Worm (Caenorhabditis elegans) whole organism, L1 larva: ENCODE data around the gene sru-37.

Source experiments
- C04F5.9 ChIP-seq: sonication (generic microtip); optimal IDR thresholded peaks from 2 replicates; lab custom pipeline; 2016; ENCODE audit warnings: missing genetic modification characterization, missing compliant biosample characterization
- C16A3.4 ChIP-seq: fragments of 150-350 bp; optimal IDR thresholded peaks from 2 replicates; lab custom pipeline; 2014; ENCODE audit warnings: missing biosample characterization, missing genetic modification characterization
- C34B4.2 ChIP-seq: sonication (generic microtip); optimal IDR thresholded peaks from 2 replicates; lab custom pipeline; 2017; ENCODE audit warnings: mild to moderate bottlenecking, missing genetic modification characterization, missing compliant biosample characterization
- F16B12.6 ChIP-seq: fragments of 150-350 bp; optimal IDR thresholded peaks from 2 replicates; lab custom pipeline; 2014; ENCODE audit warnings: missing biosample characterization, missing genetic modification characterization
- Y116A8C.19 ChIP-seq: sonication (generic microtip); optimal IDR thresholded peaks from 2 replicates; lab custom pipeline; 2016; ENCODE audit warnings: missing compliant biosample characterization, missing genetic modification characterization, borderline replicate concordance
- alr-1 ChIP-seq: fragments of 200-800 bp; sonication (Bioruptor generic); optimal IDR thresholded peaks from 2 replicates; lab custom pipeline; 2018; ENCODE audit warnings: borderline replicate concordance, mild to moderate bottlenecking, missing genetic modification characterization, missing compliant biosample characterization
- ama-1 ChIP-seq: fragments of 150-350 bp; optimal IDR thresholded peaks from 2 replicates; lab custom pipeline; 2014
- blmp-1 ChIP-seq: fragments of 150-350 bp; optimal IDR thresholded peaks from 2 replicates; lab custom pipeline; 2014; ENCODE audit warnings: missing biosample characterization, missing genetic modification characterization
- ceh-63 ChIP-seq: fragments of 200-800 bp; sonication (Bioruptor generic); optimal IDR thresholded peaks from 2 replicates; lab custom pipeline; 2018; ENCODE audit warnings: mild to moderate bottlenecking, missing genetic modification characterization, missing compliant biosample characterization
- ceh-8 ChIP-seq: fragments of 200-800 bp; sonication (Bioruptor generic); optimal IDR thresholded peaks from 2 replicates; lab custom pipeline; 2018; ENCODE audit warnings: mild to moderate bottlenecking, missing genetic modification characterization, moderate library complexity, missing compliant biosample characterization
- ceh-82 ChIP-seq, 3 experiments: fragments of 150-350 bp in 1 of 3; sonication (generic microtip) in 2 of 3; optimal IDR thresholded peaks; 2 replicates each; lab custom pipeline; 2014 to 2017; ENCODE audit warnings: missing biosample characterization in 3 of 3, missing genetic modification characterization in 3 of 3
- ceh-90 ChIP-seq: sonication (generic microtip); optimal IDR thresholded peaks from 2 replicates; lab custom pipeline; 2016; ENCODE audit warnings: missing genetic modification characterization, missing compliant biosample characterization
- efl-3 ChIP-seq: fragments of 200-800 bp; sonication (Bioruptor generic); optimal IDR thresholded peaks from 2 replicates; lab custom pipeline; 2018; ENCODE audit warnings: mild to moderate bottlenecking, missing genetic modification characterization, missing compliant biosample characterization
- egl-13 ChIP-seq: sonication (generic microtip); optimal IDR thresholded peaks from 2 replicates; lab custom pipeline; 2016; ENCODE audit warnings: missing genotype, missing genetic modification reagents, missing genetic modification characterization, missing compliant biosample characterization
- elt-3 ChIP-seq, 6 experiments: fragments of 150-350 bp in 1 of 6; sonication (generic microtip); optimal IDR thresholded peaks; 2 replicates each; lab custom pipeline; 2017 to 2018; ENCODE audit warnings: missing biosample characterization in 6 of 6, missing genetic modification characterization in 6 of 6, inconsistent platforms in 1 of 6
- fkh-10 ChIP-seq: sonication (generic microtip); optimal IDR thresholded peaks from 2 replicates; lab custom pipeline; 2017; ENCODE audit warnings: missing biosample characterization, missing genetic modification reagents, missing genetic modification characterization
- fkh-4 ChIP-seq: sonication (generic microtip); optimal IDR thresholded peaks from 2 replicates; lab custom pipeline; 2016; ENCODE audit warnings: missing compliant biosample characterization, missing genetic modification characterization, borderline replicate concordance
- fos-1 ChIP-seq: fragments of 150-350 bp; optimal IDR thresholded peaks from 2 replicates; lab custom pipeline; 2014; ENCODE audit warnings: missing biosample characterization, missing genetic modification characterization
- grh-1 ChIP-seq: fragments of 200-800 bp; sonication (Bioruptor generic); IDR thresholded peaks from 2 replicates; pipeline ENCODE4 v1.3.6; 2022; ENCODE audit warnings: missing genetic modification reagents, missing genetic modification characterization, missing compliant biosample characterization
- hlh-17 ChIP-seq: fragments of 200-800 bp; sonication (Bioruptor generic); optimal IDR thresholded peaks from 2 replicates; lab custom pipeline; 2018; ENCODE audit warnings: missing genetic modification characterization, mild to moderate bottlenecking, missing compliant biosample characterization, moderate library complexity, borderline replicate concordance
- hlh-4 ChIP-seq: sonication (generic microtip); optimal IDR thresholded peaks from 2 replicates; lab custom pipeline; 2016; ENCODE audit warnings: mild to moderate bottlenecking, missing genetic modification characterization, missing compliant biosample characterization
- hpl-2 ChIP-seq: fragments of 150-350 bp; optimal IDR thresholded peaks from 2 replicates; lab custom pipeline; 2014; ENCODE audit warnings: missing biosample characterization, missing genetic modification reagents, missing genetic modification characterization
- jun-1 ChIP-seq: fragments of 150-350 bp; optimal IDR thresholded peaks from 2 replicates; lab custom pipeline; 2014; ENCODE audit warnings: missing biosample characterization, missing genetic modification reagents, missing genetic modification characterization
- lin-15B ChIP-seq: fragments of 150-350 bp; sonication (generic microtip); optimal IDR thresholded peaks from 3 replicates; lab custom pipeline; 2014; ENCODE audit warnings: missing biosample characterization, missing genetic modification characterization
- lir-3 ChIP-seq: sonication (generic microtip); optimal IDR thresholded peaks from 2 replicates; lab custom pipeline; 2016; ENCODE audit warnings: mild to moderate bottlenecking, missing genetic modification characterization, moderate library complexity, missing compliant biosample characterization; ENCODE audit not compliant: poor library complexity
- mef-2 ChIP-seq: fragments of 150-350 bp; optimal IDR thresholded peaks from 2 replicates; lab custom pipeline; 2014; ENCODE audit warnings: missing biosample characterization, missing genetic modification characterization
- mep-1 ChIP-seq: fragments of 150-350 bp; optimal IDR thresholded peaks from 2 replicates; lab custom pipeline; 2014; ENCODE audit warnings: missing biosample characterization, missing genetic modification characterization
- nhr-19 ChIP-seq: fragments of 200-800 bp; sonication (Bioruptor generic); conservative IDR thresholded peaks from 2 replicates; pipeline ENCODE4 v1.3.6; 2022; ENCODE audit warnings: missing genetic modification characterization, missing compliant biosample characterization
- nhr-20 ChIP-seq: sonication (generic microtip); optimal IDR thresholded peaks from 2 replicates; lab custom pipeline; 2016; ENCODE audit warnings: mild to moderate bottlenecking, missing genetic modification characterization, missing compliant biosample characterization
- nhr-76 ChIP-seq: sonication (generic microtip); optimal IDR thresholded peaks from 2 replicates; lab custom pipeline; 2017; ENCODE audit warnings: missing biosample characterization, missing genetic modification characterization
- nhr-84 ChIP-seq: sonication (generic microtip); optimal IDR thresholded peaks from 2 replicates; lab custom pipeline; 2017; ENCODE audit warnings: missing biosample characterization, missing genetic modification characterization
- nhr-85 ChIP-seq: sonication (generic microtip); peaks from one replicate; lab custom pipeline; 2016; ENCODE audit warnings: missing genetic modification characterization, inconsistent platforms, missing compliant biosample characterization
- nhr-90 ChIP-seq: sonication (generic microtip); optimal IDR thresholded peaks from 2 replicates; lab custom pipeline; 2016; ENCODE audit warnings: mild to moderate bottlenecking, missing genetic modification characterization, missing compliant biosample characterization; ENCODE audit not compliant: poor library complexity
- pax-3 ChIP-seq: fragments of 200-800 bp; sonication (Bioruptor generic); optimal IDR thresholded peaks from 2 replicates; lab custom pipeline; 2018; ENCODE audit warnings: mild to moderate bottlenecking, missing genetic modification characterization, moderate library complexity, missing compliant biosample characterization
- pqm-1 ChIP-seq: sonication (generic microtip); optimal IDR thresholded peaks from 3 replicates; lab custom pipeline; 2017; ENCODE audit warnings: missing biosample characterization, missing genetic modification characterization
- rnt-1 ChIP-seq: sonication (generic microtip); optimal IDR thresholded peaks from 2 replicates; lab custom pipeline; 2016; ENCODE audit warnings: mild to moderate bottlenecking, missing genetic modification characterization, moderate library complexity, missing compliant biosample characterization
- snpc-4 ChIP-seq: fragments of 150-350 bp; optimal IDR thresholded peaks from 2 replicates; lab custom pipeline; 2014; ENCODE audit warnings: missing biosample characterization, missing genetic modification characterization
- tbx-2 ChIP-seq: sonication (generic microtip); optimal IDR thresholded peaks from 2 replicates; lab custom pipeline; 2016; ENCODE audit warnings: missing genetic modification characterization, missing compliant biosample characterization
- tlp-1 ChIP-seq: fragments of 150-350 bp; optimal IDR thresholded peaks from 2 replicates; lab custom pipeline; 2014; ENCODE audit warnings: missing biosample characterization, missing genetic modification characterization
- unc-30 ChIP-seq: sonication (generic microtip); optimal IDR thresholded peaks from 2 replicates; lab custom pipeline; 2017; ENCODE audit warnings: missing biosample characterization, missing genetic modification characterization
- unc-86 ChIP-seq: sonication (generic microtip); optimal IDR thresholded peaks from 2 replicates; lab custom pipeline; 2016; ENCODE audit warnings: missing genetic modification characterization, missing compliant biosample characterization
- vab-15 ChIP-seq: sonication (generic microtip); optimal IDR thresholded peaks from 2 replicates; lab custom pipeline; 2017; ENCODE audit warnings: missing genotype, mild to moderate bottlenecking, missing genetic modification characterization, missing compliant biosample characterization
- xbp-1 ChIP-seq: sonication (generic microtip); optimal IDR thresholded peaks from 2 replicates; lab custom pipeline; 2016; ENCODE audit warnings: missing genetic modification characterization, missing compliant biosample characterization
- zip-4 ChIP-seq: fragments of 200-800 bp; sonication (Bioruptor generic); optimal IDR thresholded peaks from 2 replicates; lab custom pipeline; 2018; ENCODE audit warnings: mild to moderate bottlenecking, missing genetic modification characterization, moderate library complexity, missing compliant biosample characterization
- ztf-11 ChIP-seq, 2 experiments: sonication (generic microtip); optimal IDR thresholded peaks; 2 replicates each; lab custom pipeline; 2016 to 2017; ENCODE audit warnings: missing genetic modification characterization in 2 of 2, missing biosample characterization in 1 of 2, missing compliant biosample characterization in 1 of 2

The sru-37 gene

ce11 chrV:9789657-9790261 is 15.5 kb upstream of the sru-37 start, which contains the start of gene ztf-7 (continued):
- TF ChIP-seq vab-15 (tag; lab: Kevin White, UChicago) (peak; percentile 77), hlh-4 (no peak), fkh-10 (GFP tag; lab: Kevin White, UChicago) (peak; percentile 71), grh-1 (GFP tag; lab: Robert Waterston, UW) (peak; percentile 96), elt-3 (tag; optimal IDR thresholded peaks at IDR 0.05; lab: Kevin White, UChicago) (peak in 3 of 6 experiments; percentile 41 to 97 (median 85)), mep-1 (tag; lab: Kevin White, UChicago) (peak; percentile 99), ceh-82 (tag; optimal IDR thresholded peaks at IDR 0.05; lab: Kevin White, UChicago) (peak; percentile 85 to 94 (median 85)), ceh-63 (GFP tag; lab: Kevin White, UChicago) (no peak), hlh-17 (GFP tag; lab: Kevin White, UChicago) (no peak), pax-3 (tag; lab: Kevin White, UChicago) (peak; percentile 96), F16B12.6 (tag; lab: Kevin White, UChicago) (peak; percentile 69), Y116A8C.19 (tag; lab: Kevin White, UChicago) (no peak), nhr-85 (tag; lab: Kevin White, UChicago) (peak; percentile 99), alr-1 (tag; lab: Kevin White, UChicago) (no peak), nhr-19 (GFP tag; lab: Robert Waterston, UW) (peak; percentile 99), xbp-1 (peak; percentile 98), nhr-90 (tag; lab: Kevin White, UChicago) (peak; percentile 98), nhr-84 (tag; lab: Kevin White, UChicago) (no peak), C34B4.2 (tag; lab: Kevin White, UChicago) (peak; percentile 61), tbx-2 (tag; lab: Kevin White, UChicago) (peak; percentile 99), lin-15B (tag; lab: Kevin White, UChicago) (peak; percentile 75), nhr-76 (tag; lab: Kevin White, UChicago) (no peak), ztf-11 (tag; optimal IDR thresholded peaks at IDR 0.05; lab: Kevin White, UChicago) (peak in 1 of 2 experiments; percentile 87), zip-4 (peak; percentile 82), ceh-8 (peak; percentile 93), hpl-2 (peak; percentile 86), unc-30 (tag; lab: Kevin White, UChicago) (no peak), rnt-1 (tag; lab: Kevin White, UChicago) (peak; percentile 97), tlp-1 (no peak), pqm-1 (no peak), egl-13 (tag; lab: Kevin White, UChicago) (peak; percentile 95), ama-1 (lab: Kevin White, UChicago) (peak; percentile 72), ceh-90 (tag; lab: Kevin White, UChicago) (no peak), lir-3 (tag; lab: Kevin White, UChicago) (peak; percentile 86), C04F5.9 (tag; lab: Kevin White, UChicago) (peak; percentile 85), snpc-4 (tag; lab: Kevin White, UChicago) (peak; percentile 95), fos-1 (tag; lab: Kevin White, UChicago) (peak; percentile 82), C16A3.4 (peak; percentile 97), unc-86 (peak; percentile 97), jun-1 (tag; lab: Kevin White, UChicago) (peak; percentile 93), fkh-4 (tag; lab: Kevin White, UChicago) (peak; percentile 58), nhr-20 (tag; lab: Kevin White, UChicago) (peak; percentile 100), mef-2 (tag; lab: Kevin White, UChicago) (peak; percentile 90), blmp-1 (peak; percentile 88), efl-3 (GFP tag; lab: Kevin White, UChicago) (peak; percentile 66)
- TF ChIP-seq, all 84 proteins: peak for 65
